In genomic region chrIV:7844333-7844973, ce11 we compare ENCODE assay signal across 2 worm cellular contexts.
A peak's percentile ranks its signal among the peaks of the same experiment; 100 is the strongest.
TF ChIP-seq lines count a peak whose summit lies in the region.

No protein-coding gene starts in this region.

TF ChIP-seq in whole organism, L2 larva, 48 proteins besides CTCF, POLR2A, EP300 and RAD21 (continued from another document):
- TF ChIP-seq sma-3 (GFP tag; optimal IDR thresholded peaks at IDR 0.05; lab: Kevin White, UChicago): no peak
- no peak for TF ChIP-seq mdl-1 (tag; optimal IDR thresholded peaks at IDR 0.05; lab: Kevin White, UChicago)
- no peak for TF ChIP-seq nhr-10 (tag; optimal IDR thresholded peaks at IDR 0.05; lab: Kevin White, UChicago)
- TF ChIP-seq gmeb-1 (tag; optimal IDR thresholded peaks at IDR 0.05; lab: Kevin White, UChicago): peak; percentile 39
- TF ChIP-seq skn-1 (tag; optimal IDR thresholded peaks at IDR 0.05; lab: Kevin White, UChicago): no peak

TF ChIP-seq in whole organism, L4 larva, 104 proteins besides CTCF, POLR2A, EP300 and RAD21 (continued from another document):
- TF ChIP-seq nhr-28 (tag; optimal IDR thresholded peaks at IDR 0.05; lab: Kevin White, UChicago): peak; percentile 71
- peak; percentile 89 for TF ChIP-seq dve-1 (tag; optimal IDR thresholded peaks at IDR 0.05; lab: Kevin White, UChicago; ENCODE audit: insufficient read depth)
- peak in 1 of 2 experiments; percentile 21 for TF ChIP-seq lsy-2 (tag; optimal IDR thresholded peaks at IDR 0.05; lab: Kevin White, UChicago)
- TF ChIP-seq fkh-10 (GFP tag; optimal IDR thresholded peaks at IDR 0.05; lab: Kevin White, UChicago): no peak
- TF ChIP-seq madf-9 (GFP tag; conservative IDR thresholded peaks at IDR 0.05; lab: Robert Waterston, UW): no peak
- TF ChIP-seq mdl-1 (tag; optimal IDR thresholded peaks at IDR 0.05; lab: Kevin White, UChicago): peak in 1 of 2 experiments; percentile 38
- TF ChIP-seq mep-1 (tag; optimal IDR thresholded peaks at IDR 0.05; lab: Kevin White, UChicago): peak; percentile 39
- no peak for TF ChIP-seq mxl-3 (GFP tag; optimal IDR thresholded peaks at IDR 0.05; lab: Kevin White, UChicago)
- peak; percentile 85 for TF ChIP-seq hlh-11 (tag; optimal IDR thresholded peaks at IDR 0.05; lab: Kevin White, UChicago)
- peak; percentile 87 for TF ChIP-seq dmd-6 (GFP tag; IDR thresholded peaks at IDR 0.05; lab: Robert Waterston, UW)
- no peak for TF ChIP-seq sdz-12 (GFP tag; optimal IDR thresholded peaks at IDR 0.05; lab: Kevin White, UChicago)
- no peak for TF ChIP-seq F44E2.7 (GFP tag; IDR thresholded peaks at IDR 0.05; lab: Robert Waterston, UW)
- peak; percentile 17 for TF ChIP-seq duxl-1 (tag; optimal IDR thresholded peaks at IDR 0.05; lab: Kevin White, UChicago; ENCODE audit: poor library complexity)
- peak; percentile 48; the same call in 1 of the 2 replicates for TF ChIP-seq php-3 (GFP tag; IDR thresholded peaks at IDR 0.05; lab: Robert Waterston, UW)
- TF ChIP-seq daf-16 (GFP tag; optimal IDR thresholded peaks at IDR 0.05; lab: Kevin White, UChicago): peak in 1 of 2 experiments; percentile 4
- peak; percentile 94 for TF ChIP-seq daf-16 (tag; optimal IDR thresholded peaks at IDR 0.05; lab: Kevin White, UChicago)
- TF ChIP-seq pqm-1 (tag; optimal IDR thresholded peaks at IDR 0.05; lab: Kevin White, UChicago): peak; percentile 69
TF ChIP-seq in whole organism, L4 larva: peak in this region for 20.
